Worm (Caenorhabditis elegans) whole organism, late embryonic: Measurements from ENCODE around the gene Y43F8C.7.

ENCODE experiments used
- unc-42 ChIP-seq: sonication (generic microtip); optimal IDR thresholded peaks from 2 replicates; lab custom pipeline; 2016; ENCODE audit warnings: missing genotype, missing genetic modification characterization, missing compliant biosample characterization

Gene Y43F8C.7

ce11 chrV:19599087-19599486, 44.7 kb downstream of the Y43F8C.7 start (continued):
- TF ChIP-seq unc-42 (tag; lab: Kevin White, UChicago), result no peak
